Worm (Caenorhabditis elegans) whole organism, late embryonic: ENCODE results near the gene C14A6.7.

Experiments
- C08G9.2 ChIP-seq: sonication (generic microtip); optimal IDR thresholded peaks from 2 replicates; lab custom pipeline; 2016; ENCODE audit warnings: mild to moderate bottlenecking, missing genetic modification characterization, moderate library complexity, missing compliant biosample characterization
- K02D7.2 ChIP-seq: sonication (generic microtip); optimal IDR thresholded peaks from 2 replicates; lab custom pipeline; 2017; ENCODE audit warnings: mild to moderate bottlenecking, missing genetic modification characterization, missing compliant biosample characterization
- K09A11.1 ChIP-seq: sonication (generic microtip); optimal IDR thresholded peaks from 2 replicates; lab custom pipeline; 2017; ENCODE audit warnings: antibody characterized with exemption, mild to moderate bottlenecking, missing genetic modification characterization, missing compliant biosample characterization; ENCODE audit not compliant: insufficient read depth
- T23F11.4 ChIP-seq: fragments of 200-800 bp; sonication (Bioruptor generic); optimal IDR thresholded peaks from 2 replicates; lab custom pipeline; 2018; ENCODE audit warnings: mild to moderate bottlenecking, missing genetic modification characterization, missing compliant biosample characterization
- Y22D7AL.16 ChIP-seq: sonication (generic microtip); optimal IDR thresholded peaks from 2 replicates; lab custom pipeline; 2016; ENCODE audit warnings: missing genetic modification characterization, missing compliant biosample characterization
- ahr-1 ChIP-seq: sonication (generic microtip); optimal IDR thresholded peaks from 2 replicates; lab custom pipeline; 2016; ENCODE audit warnings: missing genetic modification characterization, missing compliant biosample characterization
- ceh-14 ChIP-seq: sonication (generic microtip); optimal IDR thresholded peaks from 2 replicates; lab custom pipeline; 2016; ENCODE audit warnings: missing genotype, missing genetic modification characterization, missing compliant biosample characterization
- ceh-18 ChIP-seq: sonication (generic microtip); optimal IDR thresholded peaks from 2 replicates; lab custom pipeline; 2016; ENCODE audit warnings: missing genetic modification characterization, missing compliant biosample characterization
- ceh-19 ChIP-seq: fragments of 200-800 bp; sonication (Bioruptor generic); optimal IDR thresholded peaks from 2 replicates; lab custom pipeline; 2018; ENCODE audit warnings: mild to moderate bottlenecking, missing genetic modification characterization, missing compliant biosample characterization
- ceh-22 ChIP-seq: sonication (generic microtip); optimal IDR thresholded peaks from 2 replicates; lab custom pipeline; 2017; ENCODE audit warnings: missing biosample characterization, missing genetic modification characterization
- ceh-30 ChIP-seq: fragments of 150-350 bp; optimal IDR thresholded peaks from 2 replicates; lab custom pipeline; 2014; ENCODE audit warnings: missing biosample characterization, missing genetic modification characterization
- ceh-45 ChIP-seq: fragments of 200-800 bp; sonication (Bioruptor generic); IDR thresholded peaks from 2 replicates; pipeline ENCODE4 v1.3.6; 2022; ENCODE audit warnings: missing genetic modification reagents, missing genetic modification characterization, missing compliant biosample characterization
- ceh-48 ChIP-seq: sonication (generic microtip); optimal IDR thresholded peaks from 2 replicates; lab custom pipeline; 2016; ENCODE audit warnings: missing genetic modification characterization, inconsistent platforms, missing compliant biosample characterization
- dve-1 ChIP-seq: sonication (generic microtip); optimal IDR thresholded peaks from 2 replicates; lab custom pipeline; 2017; ENCODE audit warnings: antibody characterized with exemption, mild to moderate bottlenecking, missing genetic modification characterization, missing compliant biosample characterization
- elt-2 ChIP-seq: sonication (generic microtip); optimal IDR thresholded peaks from 2 replicates; lab custom pipeline; 2016; ENCODE audit warnings: missing genetic modification reagents, missing genetic modification characterization, missing compliant biosample characterization
- eyg-1 ChIP-seq: sonication (generic microtip); optimal IDR thresholded peaks from 2 replicates; lab custom pipeline; 2016; ENCODE audit warnings: missing genotype, missing genetic modification characterization, missing compliant biosample characterization
- hlh-13 ChIP-seq: fragments of 200-800 bp; sonication (Bioruptor generic); optimal IDR thresholded peaks from 2 replicates; lab custom pipeline; 2018; ENCODE audit warnings: mild to moderate bottlenecking, missing genetic modification characterization, missing compliant biosample characterization
- hlh-30 ChIP-seq: sonication (generic microtip); optimal IDR thresholded peaks from 2 replicates; lab custom pipeline; 2017; ENCODE audit warnings: antibody characterized with exemption, missing genetic modification characterization, missing compliant biosample characterization; ENCODE audit not compliant: insufficient read depth
- lin-11 ChIP-seq: fragments of 200-800 bp; sonication (Bioruptor generic); optimal IDR thresholded peaks from 2 replicates; lab custom pipeline; 2018; ENCODE audit warnings: mild to moderate bottlenecking, missing genetic modification characterization, missing compliant biosample characterization
- madf-2 ChIP-seq: sonication (generic microtip); optimal IDR thresholded peaks from 2 replicates; lab custom pipeline; 2017; ENCODE audit warnings: missing genetic modification characterization, missing compliant biosample characterization
- pat-9 ChIP-seq: fragments of 200-800 bp; sonication (Bioruptor generic); optimal IDR thresholded peaks from 2 replicates; lab custom pipeline; 2018; ENCODE audit warnings: mild to moderate bottlenecking, missing genetic modification characterization, moderate library complexity, missing compliant biosample characterization
- pax-1 ChIP-seq: fragments of 150-350 bp; optimal IDR thresholded peaks from 2 replicates; lab custom pipeline; 2014; ENCODE audit warnings: missing biosample characterization, missing genetic modification characterization
- pha-2 ChIP-seq: sonication (generic microtip); optimal IDR thresholded peaks from 2 replicates; lab custom pipeline; 2017; ENCODE audit warnings: mild to moderate bottlenecking, missing genetic modification characterization, missing compliant biosample characterization
- pha-4 ChIP-seq: fragments of 150-350 bp; optimal IDR thresholded peaks from 2 replicates; lab custom pipeline; 2018; ENCODE audit warnings: missing biosample characterization, missing genetic modification reagents, missing genetic modification characterization
- pqm-1 ChIP-seq: sonication (generic microtip); optimal IDR thresholded peaks from 2 replicates; lab custom pipeline; 2016; ENCODE audit warnings: missing genetic modification characterization, missing compliant biosample characterization
- ref-2 ChIP-seq: sonication (generic microtip); optimal IDR thresholded peaks from 2 replicates; lab custom pipeline; 2016; ENCODE audit warnings: missing genetic modification characterization, missing compliant biosample characterization
- rnt-1 ChIP-seq: sonication (generic microtip); optimal IDR thresholded peaks from 2 replicates; lab custom pipeline; 2016; ENCODE audit warnings: missing genetic modification characterization, missing compliant biosample characterization
- sdc-2 ChIP-seq: sonication (generic microtip); optimal IDR thresholded peaks from 2 replicates; lab custom pipeline; 2016; ENCODE audit warnings: missing genotype, missing genetic modification characterization, missing compliant biosample characterization
- sox-2 ChIP-seq: fragments of 200-800 bp; sonication (Bioruptor generic); IDR thresholded peaks from 2 replicates; pipeline ENCODE4 v1.3.6; 2022; ENCODE audit warnings: missing genetic modification reagents, missing genetic modification characterization, missing compliant biosample characterization
- tbx-2 ChIP-seq: sonication (generic microtip); optimal IDR thresholded peaks from 2 replicates; lab custom pipeline; 2016; ENCODE audit warnings: missing genetic modification characterization, missing compliant biosample characterization
- unc-3 ChIP-seq, 2 experiments: fragments of 200-800 bp in 1 of 2; sonication (Bioruptor generic) in 1 of 2; sonication (generic microtip) in 1 of 2; conservative IDR thresholded peaks in 1 of 2; optimal IDR thresholded peaks in 1 of 2; 2 replicates each; pipeline versions ENCODE4 v1.3.6 to Lab custom; 2016 to 2022; ENCODE audit warnings: missing compliant biosample characterization in 2 of 2, missing genetic modification characterization in 2 of 2, missing genetic modification reagents in 1 of 2
- unc-55 ChIP-seq: sonication (generic microtip); optimal IDR thresholded peaks from 2 replicates; lab custom pipeline; 2017; ENCODE audit warnings: missing biosample characterization, missing genetic modification reagents, missing genetic modification characterization
- unc-86 ChIP-seq: sonication (generic microtip); optimal IDR thresholded peaks from 2 replicates; lab custom pipeline; 2016; ENCODE audit warnings: missing genetic modification characterization, missing compliant biosample characterization
- zip-5 ChIP-seq: sonication (generic microtip); optimal IDR thresholded peaks from 2 replicates; lab custom pipeline; 2016; ENCODE audit warnings: missing genetic modification characterization, missing compliant biosample characterization

C14A6.7 gene

DNA sequence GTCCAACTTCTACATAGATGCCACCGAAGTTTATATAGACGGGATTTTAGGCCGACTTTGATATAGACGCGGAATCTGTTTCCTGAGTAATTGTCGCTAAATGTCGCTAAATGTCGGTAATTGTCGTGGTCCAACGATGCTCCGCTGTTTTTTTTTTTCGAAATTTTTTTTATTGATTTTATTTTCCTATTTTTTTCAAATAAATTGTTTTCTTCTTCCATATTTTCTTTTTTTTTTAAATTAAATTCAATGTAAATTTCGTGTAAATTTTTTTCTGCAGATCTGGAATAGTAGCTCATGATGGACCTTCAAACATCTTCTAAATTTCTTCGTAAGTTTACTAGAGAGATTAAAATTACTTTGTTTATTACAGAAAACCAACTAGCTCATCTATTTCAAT is 16.7 kb upstream of the C14A6.7 start, which contains the start of gene C31G12.3:
Gene C31G12.3 (plus strand): TSS at position 301 of the 400 bp plus-strand sequence.
- TF ChIP-seq tbx-2 = no peak
- no peak for TF ChIP-seq unc-55 (GFP tag; lab: Kevin White, UChicago)
- TF ChIP-seq ceh-19 (GFP tag; lab: Kevin White, UChicago) = no peak
- TF ChIP-seq Y22D7AL.16 (tag; lab: Kevin White, UChicago) = no peak
- TF ChIP-seq ceh-14 (tag; lab: Kevin White, UChicago) = no peak
- no peak for TF ChIP-seq sox-2 (GFP tag; lab: Robert Waterston, UW)
- TF ChIP-seq ceh-18 (tag; lab: Kevin White, UChicago) = no peak
- no peak for TF ChIP-seq sdc-2 (tag; lab: Kevin White, UChicago)
- TF ChIP-seq, all 69 proteins: peak for 0

ce11 chrV:18179663-18180062 is 11.5 kb upstream of the C14A6.7 start, which contains the start of gene C31G12.1:
Gene C31G12.1, plus strand, starts transcription at chrV:18179963.
- no peak for TF ChIP-seq ceh-14 (tag; lab: Kevin White, UChicago)
- TF ChIP-seq ref-2 (tag; lab: Kevin White, UChicago) = no peak
- no peak for TF ChIP-seq C08G9.2 (tag; lab: Kevin White, UChicago)
- TF ChIP-seq madf-2 (tag; lab: Kevin White, UChicago) = no peak
- TF ChIP-seq Y22D7AL.16 (tag; lab: Kevin White, UChicago) = no peak
- TF ChIP-seq eyg-1 = no peak
- no peak for TF ChIP-seq pha-4
- no peak for TF ChIP-seq elt-2 (tag; lab: Kevin White, UChicago)
- no peak for TF ChIP-seq zip-5 (tag; lab: Kevin White, UChicago)
- TF ChIP-seq pat-9 (tag; lab: Kevin White, UChicago) = no peak
- no peak for TF ChIP-seq ceh-48 (tag; lab: Kevin White, UChicago)
- no peak for TF ChIP-seq ceh-30 (tag; lab: Kevin White, UChicago)
- TF ChIP-seq tbx-2 = no peak
- TF ChIP-seq pha-2 (tag; lab: Kevin White, UChicago) = no peak
- TF ChIP-seq unc-55 (GFP tag; lab: Kevin White, UChicago) = no peak
- no peak for TF ChIP-seq ahr-1 (tag; lab: Kevin White, UChicago)
- no peak for TF ChIP-seq unc-86

ce11 chrV:18178659-18179058 is 10.5 kb upstream of the C14A6.7 start, which contains the start of gene C31G12.4:
Gene C31G12.4, minus strand, starts transcription at chrV:18178759.
- TF ChIP-seq unc-3 (GFP tag; conservative IDR thresholded peaks at IDR 0.05; lab: Robert Waterston, UW) = no peak
- TF ChIP-seq unc-3 (tag; optimal IDR thresholded peaks at IDR 0.05; lab: Kevin White, UChicago) = no peak
- no peak for TF ChIP-seq K02D7.2
- no peak for TF ChIP-seq tbx-2
- no peak for TF ChIP-seq ref-2 (tag; lab: Kevin White, UChicago)
- no peak for TF ChIP-seq pax-1
- no peak for TF ChIP-seq T23F11.4 (GFP tag; lab: Kevin White, UChicago)
- no peak for TF ChIP-seq rnt-1
- TF ChIP-seq K09A11.1 (tag; lab: Kevin White, UChicago) = no peak
- TF ChIP-seq ceh-45 = no peak
- TF ChIP-seq ceh-19 (GFP tag; lab: Kevin White, UChicago) = no peak
- no peak for TF ChIP-seq pqm-1 (tag; lab: Kevin White, UChicago)
- no peak for TF ChIP-seq hlh-13 (GFP tag; lab: Kevin White, UChicago)
- no peak for TF ChIP-seq hlh-30 (tag; lab: Kevin White, UChicago)

DNA sequence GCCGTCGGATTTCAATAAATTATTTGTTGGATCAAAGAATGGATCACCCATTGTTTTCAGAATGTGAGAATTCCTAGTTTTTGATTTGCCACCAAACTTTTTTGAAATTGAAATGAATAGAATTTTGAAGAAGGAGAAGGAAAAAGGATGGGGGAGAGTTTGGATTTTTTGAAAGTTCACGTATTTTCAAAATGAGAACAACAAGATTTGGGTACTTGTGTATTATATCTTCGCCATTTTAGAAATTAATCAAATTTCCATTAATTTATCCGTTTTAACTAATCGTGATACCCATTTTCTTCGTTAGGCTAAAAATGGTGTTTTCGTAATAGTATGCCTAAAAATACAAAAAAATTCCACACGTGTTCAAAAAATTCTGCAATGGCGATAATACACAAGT is 3.4 kb upstream of the C14A6.7 start, which contains the start of gene C14A6.8:
Gene C14A6.8 (minus strand): TSS at position 101 of the 400 bp plus-strand sequence.
- no peak for TF ChIP-seq ceh-45
- no peak for TF ChIP-seq madf-2 (tag; lab: Kevin White, UChicago)
- TF ChIP-seq ceh-22 = no peak
- TF ChIP-seq lin-11 (tag; lab: Kevin White, UChicago) = no peak
- TF ChIP-seq ceh-48 (tag; lab: Kevin White, UChicago) = no peak
- TF ChIP-seq hlh-13 (GFP tag; lab: Kevin White, UChicago) = no peak
- no peak for TF ChIP-seq sox-2 (GFP tag; lab: Robert Waterston, UW)
- no peak for TF ChIP-seq dve-1
